Worm (Caenorhabditis elegans): Measurements from ENCODE around the gene ncx-7.

Gene ncx-7

ce11 chrIII:9758848-9759247 lies 38.8 kb upstream of the ncx-7 start, which contains the start of gene rmd-1:
Gene rmd-1 (plus strand): TSS chrIII:9759094.
- TF ChIP-seq nhr-28 (tag; optimal IDR thresholded peaks at IDR 0.05), result no peak
- no peak for TF ChIP-seq elt-3 (tag; optimal IDR thresholded peaks at IDR 0.05)
- no peak for TF ChIP-seq ceh-83 (GFP tag; optimal IDR thresholded peaks at IDR 0.05)
- TF ChIP-seq elt-1 (tag; optimal IDR thresholded peaks at IDR 0.05; ENCODE audit: borderline replicate concordance, insufficient read depth), result no peak
- TF ChIP-seq blmp-1 (tag; optimal IDR thresholded peaks at IDR 0.05), result no peak
- TF ChIP-seq M03D4.4 (tag; optimal IDR thresholded peaks at IDR 0.05), result no peak
- TF ChIP-seq ztf-11 (tag; optimal IDR thresholded peaks at IDR 0.05), result no peak
- TF ChIP-seq ceh-43 (GFP tag; optimal IDR thresholded peaks at IDR 0.05), result no peak
- no peak for TF ChIP-seq pha-4 (tag; optimal IDR thresholded peaks at IDR 0.05)
- no peak for TF ChIP-seq nhr-2 (tag; optimal IDR thresholded peaks at IDR 0.05)
- no peak for TF ChIP-seq unc-39 (tag; optimal IDR thresholded peaks at IDR 0.05)
- no peak for TF ChIP-seq cnd-1 (tag; optimal IDR thresholded peaks at IDR 0.05)
- no peak for TF ChIP-seq nhr-237 (tag; optimal IDR thresholded peaks at IDR 0.05)
- no peak for TF ChIP-seq ces-1 (GFP tag; optimal IDR thresholded peaks at IDR 0.05)
- TF ChIP-seq lin-13 (tag; optimal IDR thresholded peaks at IDR 0.05), result no peak

- TF ChIP-seq drap-1 (GFP tag; optimal IDR thresholded peaks at IDR 0.05), result no peak
- TF ChIP-seq nhr-2 (tag; optimal IDR thresholded peaks at IDR 0.05), result no peak
- no peak for TF ChIP-seq nhr-12 (tag; optimal IDR thresholded peaks at IDR 0.05)
- no peak for TF ChIP-seq nhr-237 (tag; optimal IDR thresholded peaks at IDR 0.05)
- TF ChIP-seq elt-1 (tag; optimal IDR thresholded peaks at IDR 0.05; ENCODE audit: borderline replicate concordance, insufficient read depth), result no peak
- no peak for TF ChIP-seq unc-62 (GFP tag; optimal IDR thresholded peaks at IDR 0.05)
- TF ChIP-seq blmp-1 (tag; optimal IDR thresholded peaks at IDR 0.05), result no peak
- TF ChIP-seq cnd-1 (tag; optimal IDR thresholded peaks at IDR 0.05), result no peak
- TF ChIP-seq nhr-28 (tag; optimal IDR thresholded peaks at IDR 0.05), result no peak
- TF ChIP-seq ceh-39 (tag; optimal IDR thresholded peaks at IDR 0.05), result no peak
These were observed 37.3 kb upstream of the ncx-7 start, which contains the start of gene vps-53 for ce11 chrIII:9757414-9757813. Gene vps-53 (minus strand): TSS chrIII:9757514.

ce11 chrIII:9752852-9753251 lies 32.8 kb upstream of the ncx-7 start, which contains the start of gene ech-6:
Gene ech-6 (minus strand): TSS chrIII:9752883.
- TF ChIP-seq nhr-12 (tag; optimal IDR thresholded peaks at IDR 0.05) (no peak), lin-13 (tag; optimal IDR thresholded peaks at IDR 0.05) (no peak), ceh-43 (GFP tag; optimal IDR thresholded peaks at IDR 0.05) (no peak), bed-3 (GFP tag; optimal IDR thresholded peaks at IDR 0.05) (no peak), nhr-237 (tag; optimal IDR thresholded peaks at IDR 0.05) (no peak), unc-120 (tag; optimal IDR thresholded peaks at IDR 0.05; ENCODE audit: poor library complexity, severe bottlenecking) (no peak), nhr-2 (tag; optimal IDR thresholded peaks at IDR 0.05) (no peak), mls-2 (tag; optimal IDR thresholded peaks at IDR 0.05) (no peak), unc-62 (GFP tag; optimal IDR thresholded peaks at IDR 0.05) (no peak), lsy-2 (tag; optimal IDR thresholded peaks at IDR 0.05) (no peak), drap-1 (GFP tag; optimal IDR thresholded peaks at IDR 0.05) (no peak), flh-1 (GFP tag; optimal IDR thresholded peaks at IDR 0.05) (no peak), elt-3 (tag; optimal IDR thresholded peaks at IDR 0.05) (no peak), snpc-4 (tag; optimal IDR thresholded peaks at IDR 0.05) (no peak), nhr-76 (tag; optimal IDR thresholded peaks at IDR 0.05) (no peak), unc-39 (tag; optimal IDR thresholded peaks at IDR 0.05) (no peak), sem-2 (GFP tag; optimal IDR thresholded peaks at IDR 0.05) (no peak)

- TF ChIP-seq sptf-1 (tag; optimal IDR thresholded peaks at IDR 0.05), result no peak
- TF ChIP-seq lin-32 (GFP tag; optimal IDR thresholded peaks at IDR 0.05), result no peak
- TF ChIP-seq hlh-1 (tag; optimal IDR thresholded peaks at IDR 0.05), result no peak
- no peak for TF ChIP-seq blmp-1 (tag; optimal IDR thresholded peaks at IDR 0.05)
- no peak for TF ChIP-seq lin-13 (tag; optimal IDR thresholded peaks at IDR 0.05)
- no peak for TF ChIP-seq nhr-12 (tag; optimal IDR thresholded peaks at IDR 0.05)
- no peak for TF ChIP-seq nhr-76 (tag; optimal IDR thresholded peaks at IDR 0.05)
- no peak for TF ChIP-seq nhr-237 (tag; optimal IDR thresholded peaks at IDR 0.05)
- no peak for TF ChIP-seq ceh-83 (GFP tag; optimal IDR thresholded peaks at IDR 0.05)
- no peak for TF ChIP-seq mep-1 (tag; optimal IDR thresholded peaks at IDR 0.05)
- no peak for TF ChIP-seq flh-1 (GFP tag; optimal IDR thresholded peaks at IDR 0.05)
- TF ChIP-seq ztf-11 (tag; optimal IDR thresholded peaks at IDR 0.05), result no peak
- TF ChIP-seq nhr-2 (tag; optimal IDR thresholded peaks at IDR 0.05), result no peak
- no peak for TF ChIP-seq mls-2 (tag; optimal IDR thresholded peaks at IDR 0.05)
- no peak for TF ChIP-seq nhr-28 (tag; optimal IDR thresholded peaks at IDR 0.05)
These were observed 31.0 kb upstream of the ncx-7 start, which contains the start of gene T05G5.5 for ce11 chrIII:9751074-9751473. Gene T05G5.5 (minus strand): TSS chrIII:9751432.

- TF ChIP-seq ham-2 (GFP tag; optimal IDR thresholded peaks at IDR 0.05) (no peak), bed-3 (GFP tag; optimal IDR thresholded peaks at IDR 0.05) (no peak), pha-4 (tag; optimal IDR thresholded peaks at IDR 0.05) (no peak)
These were observed 28.6 kb upstream of the ncx-7 start, which contains the start of gene T05G5.4 for ce11 chrIII:9748694-9749093. Gene T05G5.4 (plus strand): TSS chrIII:9748934.

Data from whole organism, mixed stage, embryonic.